Fruit fly (Drosophila melanogaster) whole organism, embryonic: ENCODE results near the gene CG13962.

Experiments
- ATbp ChIP-seq: fragments of 200-800 bp; sonication (Bioruptor generic); optimal IDR thresholded peaks from 2 replicates; lab custom pipeline; 2017; ENCODE audit warnings: missing biosample characterization, mild to moderate bottlenecking, missing genetic modification characterization, missing genetic modification reagents
- Atf6 ChIP-seq: fragments of 200-800 bp; sonication (Bioruptor generic); IDR thresholded peaks from 2 replicates; pipeline ENCODE4 v1.3.6; 2022; ENCODE audit warnings: missing biosample characterization, missing genetic modification characterization
- B-H2 ChIP-seq: fragments of 200-800 bp; sonication (Bioruptor generic); optimal IDR thresholded peaks from 2 replicates; lab custom pipeline; 2018; ENCODE audit warnings: missing biosample characterization, mild to moderate bottlenecking, missing genetic modification characterization
- Bdp1 ChIP-seq: fragments of 200-800 bp; sonication (Bioruptor generic); optimal IDR thresholded peaks from 3 replicates; lab custom pipeline; 2016; ENCODE audit warnings: missing biosample characterization, missing genetic modification characterization
- BtbVII ChIP-seq: fragments of 200-800 bp; sonication (Bioruptor generic); optimal IDR thresholded peaks from 3 replicates; lab custom pipeline; 2017; ENCODE audit warnings: missing biosample characterization, mild to moderate bottlenecking, missing genetic modification characterization
- CG10147 ChIP-seq: fragments of 200-800 bp; sonication (Bioruptor generic); optimal IDR thresholded peaks from 2 replicates; lab custom pipeline; 2019; ENCODE audit warnings: missing biosample characterization, mild to moderate bottlenecking, missing genetic modification characterization, moderate library complexity
- CG10267 ChIP-seq: fragments of 200-800 bp; sonication (Bioruptor generic); optimal IDR thresholded peaks from 2 replicates; lab custom pipeline; 2018; ENCODE audit warnings: missing biosample characterization, mild to moderate bottlenecking, missing genetic modification characterization, moderate library complexity
- CG10543 ChIP-seq: fragments of 200-800 bp; sonication (Bioruptor generic); optimal IDR thresholded peaks from 3 replicates; lab custom pipeline; 2017; ENCODE audit warnings: missing biosample characterization, mild to moderate bottlenecking, missing genetic modification characterization, moderate library complexity
- CG10565 ChIP-seq: fragments of 200-800 bp; sonication (Bioruptor generic); optimal IDR thresholded peaks from 3 replicates; lab custom pipeline; 2016; ENCODE audit warnings: missing biosample characterization, mild to moderate bottlenecking, missing genetic modification characterization
- CG11456 ChIP-seq: fragments of 200-800 bp; sonication (Bioruptor generic); IDR thresholded peaks from 3 replicates; pipeline ENCODE4 v1.3.6; 2022; ENCODE audit warnings: missing biosample characterization, missing genetic modification characterization
- CG16863 ChIP-seq: fragments of 200-800 bp; sonication (Bioruptor generic); optimal IDR thresholded peaks from 3 replicates; lab custom pipeline; 2016; ENCODE audit warnings: missing biosample characterization, missing genetic modification characterization
- CG17328 ChIP-seq: fragments of 200-800 bp; sonication (Bioruptor generic); IDR thresholded peaks from 2 replicates; pipeline ENCODE4 v1.3.6; 2022; ENCODE audit warnings: missing biosample characterization, missing genetic modification characterization
- CG17802 ChIP-seq: fragments of 200-800 bp; sonication (Bioruptor generic); optimal IDR thresholded peaks from 2 replicates; lab custom pipeline; 2018; ENCODE audit warnings: missing biosample characterization, mild to moderate bottlenecking, missing genetic modification characterization, moderate library complexity
- CG18599 ChIP-seq: fragments of 200-800 bp; sonication (Bioruptor generic); optimal IDR thresholded peaks from 3 replicates; lab custom pipeline; 2017; ENCODE audit warnings: missing biosample characterization, missing genetic modification characterization, mild to moderate bottlenecking, moderate library complexity, missing genetic modification reagents
- CG31388 ChIP-seq: fragments of 200-800 bp; sonication (Bioruptor generic); optimal IDR thresholded peaks from 2 replicates; lab custom pipeline; 2016; ENCODE audit warnings: missing biosample characterization, missing genetic modification characterization
- CG33557 ChIP-seq: fragments of 200-800 bp; sonication (Bioruptor generic); optimal IDR thresholded peaks from 2 replicates; lab custom pipeline; 2019; ENCODE audit warnings: missing biosample characterization, mild to moderate bottlenecking, missing genetic modification characterization, moderate library complexity
- CG34376 ChIP-seq: fragments of 200-800 bp; sonication (Bioruptor generic); optimal IDR thresholded peaks from 2 replicates; lab custom pipeline; 2018; ENCODE audit warnings: missing biosample characterization, mild to moderate bottlenecking, missing genetic modification characterization
- CG4730 ChIP-seq: fragments of 200-800 bp; sonication (Bioruptor generic); IDR thresholded peaks from 2 replicates; pipeline ENCODE4 v1.3.6; 2022; ENCODE audit warnings: missing biosample characterization, missing genetic modification characterization
- CG4820 ChIP-seq: fragments of 200-800 bp; sonication (Bioruptor generic); optimal IDR thresholded peaks from 3 replicates; lab custom pipeline; 2016; ENCODE audit warnings: missing biosample characterization, missing genetic modification characterization
- CG5953 ChIP-seq: fragments of 200-800 bp; sonication (Bioruptor generic); IDR thresholded peaks from 2 replicates; pipeline ENCODE4 v1.3.6; 2022; ENCODE audit warnings: missing biosample characterization, missing genetic modification characterization
- CG6272 ChIP-seq: fragments of 200-800 bp; sonication (Bioruptor generic); IDR thresholded peaks from 2 replicates; pipeline ENCODE4 v1.3.6; 2022; ENCODE audit warnings: missing biosample characterization, missing genetic modification characterization
- CG7839 ChIP-seq: fragments of 200-800 bp; sonication (Bioruptor generic); optimal IDR thresholded peaks from 3 replicates; lab custom pipeline; 2018; ENCODE audit warnings: missing biosample characterization, mild to moderate bottlenecking, missing genetic modification characterization, moderate library complexity
- CG8290 ChIP-seq, 3 experiments: fragments of 200-800 bp; sonication (Bioruptor generic); optimal IDR thresholded peaks; 2 replicates each; lab custom pipeline; 2016 to 2019; ENCODE audit warnings: missing biosample characterization in 3 of 3, missing genetic modification characterization in 3 of 3, mild to moderate bottlenecking in 2 of 3, moderate library complexity in 1 of 3
- CG8388 ChIP-seq: fragments of 200-800 bp; sonication (Bioruptor generic); optimal IDR thresholded peaks from 2 replicates; lab custom pipeline; 2019; ENCODE audit warnings: missing biosample characterization, mild to moderate bottlenecking, missing genetic modification characterization, moderate library complexity
- CG9215 ChIP-seq: fragments of 200-800 bp; sonication (Bioruptor generic); IDR thresholded peaks from 2 replicates; pipeline ENCODE4 v1.3.6; 2022; ENCODE audit warnings: missing biosample characterization, missing genetic modification characterization
- Deaf1 ChIP-seq: fragments of 200-800 bp; optimal IDR thresholded peaks from 3 replicates; lab custom pipeline; 2019; ENCODE audit warnings: missing biosample characterization, mild to moderate bottlenecking, missing genetic modification characterization, moderate library complexity
- Eip74EF ChIP-seq, 2 experiments: fragments of 200-800 bp in 1 of 2; fragments of >200 bp in 1 of 2; sonication (Bioruptor generic) in 1 of 2; optimal IDR thresholded peaks; 2 replicates each; lab custom pipeline; 2017 to 2019; ENCODE audit warnings: missing biosample characterization in 2 of 2, missing genetic modification characterization in 2 of 2, mild to moderate bottlenecking in 1 of 2, moderate library complexity in 1 of 2
- Fer3 ChIP-seq: fragments of 200-800 bp; sonication (Bioruptor generic); optimal IDR thresholded peaks from 2 replicates; lab custom pipeline; 2018; ENCODE audit warnings: missing biosample characterization, mild to moderate bottlenecking, missing genetic modification characterization, moderate library complexity
- HHEX ChIP-seq: fragments of 200-800 bp; sonication (Bioruptor generic); optimal IDR thresholded peaks from 3 replicates; lab custom pipeline; 2017; ENCODE audit warnings: missing biosample characterization, mild to moderate bottlenecking, missing genetic modification characterization, missing genetic modification reagents
- Med ChIP-seq: fragments of 200-800 bp; sonication (Bioruptor generic); peaks from one replicate; lab custom pipeline; 2016; ENCODE audit warnings: missing biosample characterization, missing genetic modification characterization, mild to moderate bottlenecking, inconsistent platforms, moderate library complexity
- PHDP ChIP-seq: fragments of 200-800 bp; sonication (Bioruptor generic); optimal IDR thresholded peaks from 3 replicates; lab custom pipeline; 2018; ENCODE audit warnings: missing biosample characterization, mild to moderate bottlenecking, missing genetic modification characterization, moderate library complexity
- Six4 ChIP-seq: fragments of 200-800 bp; sonication (Bioruptor generic); optimal IDR thresholded peaks from 2 replicates; lab custom pipeline; 2016; ENCODE audit warnings: missing biosample characterization, missing genetic modification characterization
- Sox100B ChIP-seq: fragments of 200-800 bp; sonication (Bioruptor generic); optimal IDR thresholded peaks from 3 replicates; lab custom pipeline; 2018; ENCODE audit warnings: missing biosample characterization, mild to moderate bottlenecking, missing genetic modification characterization
- Usf ChIP-seq: fragments of 200-800 bp; sonication (Bioruptor generic); optimal IDR thresholded peaks from 2 replicates; lab custom pipeline; 2017; ENCODE audit warnings: missing genotype, missing biosample characterization, missing genetic modification characterization
- Xbp1 ChIP-seq: fragments of 200-800 bp; sonication (Bioruptor generic); optimal IDR thresholded peaks from 3 replicates; lab custom pipeline; 2016; ENCODE audit warnings: missing biosample characterization, mild to moderate bottlenecking, missing genetic modification characterization
- ase ChIP-seq: fragments of 200-800 bp; sonication (Bioruptor generic); IDR thresholded peaks from 3 replicates; pipeline ENCODE4 v1.3.6; 2022; ENCODE audit warnings: missing biosample characterization, missing genetic modification characterization
- chm ChIP-seq: fragments of 200-800 bp; sonication (Bioruptor generic); IDR thresholded peaks from 2 replicates; pipeline ENCODE4 v1.3.6; 2022; ENCODE audit warnings: missing biosample characterization, missing genetic modification characterization
- cwo ChIP-seq: fragments of 200-800 bp; sonication (Bioruptor generic); optimal IDR thresholded peaks from 3 replicates; lab custom pipeline; 2017; ENCODE audit warnings: missing biosample characterization, missing genetic modification characterization, mild to moderate bottlenecking, moderate library complexity, missing genetic modification reagents
- gcm ChIP-seq: fragments of 200-800 bp; sonication (Bioruptor generic); optimal IDR thresholded peaks from 2 replicates; lab custom pipeline; 2019; ENCODE audit warnings: missing biosample characterization, mild to moderate bottlenecking, missing genetic modification characterization, moderate library complexity
- grn ChIP-seq: fragments of 200-800 bp; sonication (Bioruptor generic); optimal IDR thresholded peaks from 3 replicates; lab custom pipeline; 2017; ENCODE audit warnings: missing biosample characterization, missing genetic modification characterization
- gt ChIP-seq: fragments of 200-800 bp; sonication (Bioruptor generic); IDR thresholded peaks from 2 replicates; pipeline ENCODE4 v1.3.6; 2022; ENCODE audit warnings: missing biosample characterization, missing genetic modification characterization
- lilli ChIP-seq: fragments of 200-800 bp; sonication (Bioruptor generic); optimal IDR thresholded peaks from 3 replicates; lab custom pipeline; 2016; ENCODE audit warnings: missing biosample characterization, missing genetic modification characterization
- nau ChIP-seq: fragments of 200-800 bp; sonication (Bioruptor generic); optimal IDR thresholded peaks from 3 replicates; lab custom pipeline; 2017; ENCODE audit warnings: missing biosample characterization, mild to moderate bottlenecking, missing genetic modification characterization, missing genetic modification reagents
- phol ChIP-seq: fragments of 200-800 bp; sonication (Bioruptor generic); optimal IDR thresholded peaks from 3 replicates; lab custom pipeline; 2018; ENCODE audit warnings: missing biosample characterization, mild to moderate bottlenecking, missing genetic modification characterization, moderate library complexity
- sd ChIP-seq: fragments of 200-800 bp; sonication (Bioruptor generic); optimal IDR thresholded peaks from 3 replicates; lab custom pipeline; 2018; ENCODE audit warnings: missing biosample characterization, mild to moderate bottlenecking, missing genetic modification characterization, moderate library complexity
- shn ChIP-seq: fragments of 200-800 bp; sonication (Bioruptor generic); optimal IDR thresholded peaks from 3 replicates; lab custom pipeline; 2016; ENCODE audit warnings: missing biosample characterization, missing genetic modification characterization
- wdn ChIP-seq: fragments of 200-800 bp; sonication (Bioruptor generic); IDR thresholded peaks from 2 replicates; pipeline ENCODE4 v1.3.6; 2022; ENCODE audit warnings: missing biosample characterization, missing genetic modification characterization

CG13962 gene

dm6 chr2L:19763773-19764580 lies 50.4 kb downstream of the CG13962 start, which contains the start of gene fbp (continued):
- TF ChIP-seq BtbVII (GFP tag; lab: Kevin White, UChicago), result peak; percentile 58
- peak; percentile 44 for TF ChIP-seq lilli (GFP tag; lab: Kevin White, UChicago)
- TF ChIP-seq phol, result peak; percentile 74
- TF ChIP-seq Xbp1 (GFP tag; lab: Kevin White, UChicago), result peak; percentile 70
- no peak for TF ChIP-seq sd (tag; lab: Kevin White, UChicago)
- peak; percentile 67 for TF ChIP-seq CG10543
- peak; percentile 43 for TF ChIP-seq gcm (GFP tag; lab: Kevin White, UChicago)
- peak; percentile 41 for TF ChIP-seq cwo (GFP tag; lab: Kevin White, UChicago)
- TF ChIP-seq Usf, result peak; percentile 64
- TF ChIP-seq PHDP (tag; lab: Kevin White, UChicago), result peak; percentile 44
- TF ChIP-seq Deaf1, result peak; percentile 42
- peak; percentile 26 for TF ChIP-seq ATbp (GFP tag; lab: Kevin White, UChicago)
- peak in 1 of 2 experiments; percentile 70 for TF ChIP-seq Eip74EF (GFP tag; optimal IDR thresholded peaks at IDR 0.05; lab: Kevin White, UChicago)
- TF ChIP-seq CG10565 (GFP tag; lab: Kevin White, UChicago), result no peak
- TF ChIP-seq CG6272 (GFP tag; lab: Robert Waterston, UW), result no peak
- peak; percentile 28 for TF ChIP-seq CG33557 (GFP tag; lab: Kevin White, UChicago)
- peak; percentile 66 for TF ChIP-seq CG10267 (tag; lab: Kevin White, UChicago)
- peak; percentile 43 for TF ChIP-seq HHEX (GFP tag; lab: Kevin White, UChicago)
- TF ChIP-seq CG17802 (tag; lab: Kevin White, UChicago), result no peak
- TF ChIP-seq Fer3 (tag; lab: Kevin White, UChicago), result peak; percentile 29
- peak; percentile 8; the same call in 1 of the 2 replicates for TF ChIP-seq CG5953
- TF ChIP-seq CG18599 (GFP tag; lab: Kevin White, UChicago), result peak; percentile 64
- 0 out of 2 replicates have a peak, but pooled peaks have one; percentile 13 for TF ChIP-seq CG17328 (GFP tag; lab: Robert Waterston, UW)
- peak; percentile 88 for TF ChIP-seq Sox100B (GFP tag; lab: Kevin White, UChicago)
- TF ChIP-seq wdn (GFP tag; lab: Robert Waterston, UW), result peak; percentile 34; the same call in 1 of the 2 replicates
- peak; percentile 48 for TF ChIP-seq CG9215 (GFP tag; lab: Robert Waterston, UW)
- 0 out of 3 replicates have a peak, but pooled peaks have one; percentile 39 for TF ChIP-seq CG11456 (GFP tag; lab: Robert Waterston, UW)
- TF ChIP-seq nau (GFP tag; lab: Kevin White, UChicago), result peak; percentile 52
- peak; percentile 40 for TF ChIP-seq Six4 (GFP tag; lab: Kevin White, UChicago)
- TF ChIP-seq CG34376 (GFP tag; lab: Kevin White, UChicago), result peak; percentile 75
- no peak for TF ChIP-seq Bdp1 (GFP tag; lab: Kevin White, UChicago)
- peak; percentile 34; the same call in 1 of the 3 replicates for TF ChIP-seq ase (GFP tag; lab: Robert Waterston, UW)
- TF ChIP-seq Atf6 (GFP tag; lab: Robert Waterston, UW), result 0 out of 2 replicates have a peak, but pooled peaks have one; percentile 38
- no peak for TF ChIP-seq shn (GFP tag; lab: Kevin White, UChicago)
- peak; percentile 75 for TF ChIP-seq CG7839
- no peak for TF ChIP-seq CG31388 (GFP tag; lab: Kevin White, UChicago)
- no peak for TF ChIP-seq CG4730
- peak; percentile 48 for TF ChIP-seq CG8388 (GFP tag; lab: Kevin White, UChicago)
- TF ChIP-seq grn (GFP tag; lab: Kevin White, UChicago), result no peak
- no peak for TF ChIP-seq CG8290 (GFP tag; optimal IDR thresholded peaks at IDR 0.05; lab: Kevin White, UChicago)
- peak in 1 of 2 experiments; percentile 67 for TF ChIP-seq CG8290 (tag; optimal IDR thresholded peaks at IDR 0.05; lab: Kevin White, UChicago)
- TF ChIP-seq Med (GFP tag; lab: Kevin White, UChicago), result peak; percentile 68
- TF ChIP-seq CG16863, result peak; percentile 12
- TF ChIP-seq gt (GFP tag; lab: Robert Waterston, UW), result 0 out of 2 replicates have a peak, but pooled peaks have one; percentile 9
- no peak for TF ChIP-seq B-H2 (GFP tag; lab: Kevin White, UChicago)
- peak; percentile 41 for TF ChIP-seq CG4820 (GFP tag; lab: Kevin White, UChicago)
- peak; percentile 52 for TF ChIP-seq CG10147 (GFP tag; lab: Kevin White, UChicago)
- no peak for TF ChIP-seq chm (GFP tag; lab: Robert Waterston, UW)
